Worm (Caenorhabditis elegans): Measurements from ENCODE around the gene cpr-2.

The cpr-2 gene

DNA sequence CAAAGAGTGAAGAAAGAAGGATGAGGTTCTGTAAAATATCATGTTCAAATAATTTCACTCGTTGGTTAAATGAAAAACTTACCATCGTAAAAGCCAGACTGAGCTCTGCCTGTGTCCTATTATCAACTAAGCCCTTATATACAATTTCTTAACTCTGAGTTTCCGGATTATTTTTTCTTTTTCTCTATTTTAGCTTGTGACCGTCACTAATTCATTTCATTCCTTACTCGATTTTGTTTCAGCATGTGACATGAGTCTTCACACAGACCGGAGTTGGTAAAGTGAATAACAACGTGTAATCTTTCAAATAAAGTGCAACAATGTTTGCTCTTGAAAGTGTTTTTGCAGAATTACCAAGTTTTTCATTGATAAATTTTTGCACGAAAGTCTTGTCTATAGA is at the start of gene cpr-2:
TSS of gene cpr-2 (minus strand) at position 101 of the 400 bp plus-strand sequence.
- TF ChIP-seq ref-1 (GFP tag; conservative IDR thresholded peaks at IDR 0.05) (no peak), med-1 (GFP tag; optimal IDR thresholded peaks at IDR 0.05; ENCODE audit: insufficient read depth) (no peak), ztf-29 (GFP tag; IDR thresholded peaks at IDR 0.05) (no peak), klf-2 (GFP tag; conservative IDR thresholded peaks at IDR 0.05) (no peak), T22C8.4 (GFP tag; IDR thresholded peaks at IDR 0.05) (no peak), tab-1 (GFP tag; IDR thresholded peaks at IDR 0.05) (no peak), flt-1 (GFP tag; IDR thresholded peaks at IDR 0.05) (no peak), ztf-23 (GFP tag; IDR thresholded peaks at IDR 0.05) (no peak), cog-1 (tag; optimal IDR thresholded peaks at IDR 0.05) (no peak)

- TF ChIP-seq flt-1 (GFP tag; IDR thresholded peaks at IDR 0.05), result no peak
- TF ChIP-seq ref-1 (GFP tag; conservative IDR thresholded peaks at IDR 0.05), result no peak
Observed at ce11 chrV:16582973-16583372, 49.1 kb upstream of the cpr-2 start, which contains the start of gene str-150. Gene str-150 (plus strand): TSS chrV:16583273.

DNA sequence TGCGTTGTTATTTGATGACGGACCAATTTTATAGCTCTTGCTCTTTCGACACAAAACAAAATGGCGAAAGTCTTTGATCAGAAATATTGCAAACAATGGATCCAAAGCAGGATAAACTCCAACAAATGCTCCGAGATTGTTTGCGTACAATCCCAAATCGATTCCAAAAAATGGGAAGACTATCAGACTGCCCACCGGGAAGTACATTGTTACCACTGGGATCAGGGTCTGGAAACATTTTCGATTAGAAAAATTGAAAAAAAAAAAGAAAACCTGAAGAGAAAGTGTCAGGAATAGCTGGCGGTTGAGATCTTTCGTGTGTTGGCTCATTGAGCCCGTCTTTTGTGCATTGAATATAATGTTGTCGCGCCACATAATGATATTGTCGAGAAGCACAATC is 47.2 kb upstream of the cpr-2 start:
- TF ChIP-seq tab-1 (GFP tag; IDR thresholded peaks at IDR 0.05), result no peak
- TF ChIP-seq ztf-29 (GFP tag; IDR thresholded peaks at IDR 0.05), result no peak
- no peak for TF ChIP-seq klf-2 (GFP tag; conservative IDR thresholded peaks at IDR 0.05)
- no peak for TF ChIP-seq cog-1 (tag; optimal IDR thresholded peaks at IDR 0.05)
- no peak for TF ChIP-seq med-1 (GFP tag; optimal IDR thresholded peaks at IDR 0.05; ENCODE audit: insufficient read depth)

ce11 chrV:16580424-16580823 is 46.5 kb upstream of the cpr-2 start, which contains the start of gene nhr-271:
Gene nhr-271 (minus strand): TSS chrV:16580524.
- no peak for TF ChIP-seq tab-1 (GFP tag; IDR thresholded peaks at IDR 0.05)
- no peak for TF ChIP-seq ref-1 (GFP tag; conservative IDR thresholded peaks at IDR 0.05)
- TF ChIP-seq med-1 (GFP tag; optimal IDR thresholded peaks at IDR 0.05; ENCODE audit: insufficient read depth), result no peak
- TF ChIP-seq ztf-29 (GFP tag; IDR thresholded peaks at IDR 0.05), result no peak
- TF ChIP-seq flt-1 (GFP tag; IDR thresholded peaks at IDR 0.05), result no peak
- no peak for TF ChIP-seq klf-2 (GFP tag; conservative IDR thresholded peaks at IDR 0.05)
- no peak for TF ChIP-seq T22C8.4 (GFP tag; IDR thresholded peaks at IDR 0.05)
- no peak for TF ChIP-seq cog-1 (tag; optimal IDR thresholded peaks at IDR 0.05)
- no peak for TF ChIP-seq ztf-23 (GFP tag; IDR thresholded peaks at IDR 0.05)

DNA sequence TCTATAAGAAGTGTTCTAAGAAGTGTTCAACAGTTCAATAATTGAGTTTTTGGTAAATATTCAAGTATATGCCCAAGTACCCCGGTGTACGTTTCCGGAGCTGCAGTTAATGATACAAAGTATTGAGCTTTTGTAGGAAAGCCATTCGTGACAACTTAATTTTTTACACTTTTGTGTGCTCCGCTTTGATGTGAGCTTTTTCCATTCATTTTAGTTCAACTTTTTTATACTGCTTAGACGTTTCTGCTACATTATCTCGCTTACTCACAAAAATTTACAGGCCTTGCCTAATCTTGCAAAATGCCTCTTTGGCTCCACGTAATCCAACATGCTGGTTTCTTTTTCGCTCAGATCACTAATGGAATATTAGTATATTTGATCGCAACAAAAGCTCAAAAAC is 42.0 kb upstream of the cpr-2 start, which contains the start of gene str-151:
TSS of gene str-151 (plus strand) at position 301 of the 400 bp plus-strand sequence.
- TF ChIP-seq klf-2 (GFP tag; conservative IDR thresholded peaks at IDR 0.05) (no peak), tab-1 (GFP tag; IDR thresholded peaks at IDR 0.05) (no peak), ref-1 (GFP tag; conservative IDR thresholded peaks at IDR 0.05) (no peak), ztf-23 (GFP tag; IDR thresholded peaks at IDR 0.05) (no peak)

ce11 chrV:16573168-16573567 is 39.3 kb upstream of the cpr-2 start, which contains the start of gene str-149:
Gene str-149 (plus strand): TSS chrV:16573468.
- TF ChIP-seq med-1 (GFP tag; optimal IDR thresholded peaks at IDR 0.05; ENCODE audit: insufficient read depth) (no peak), klf-2 (GFP tag; conservative IDR thresholded peaks at IDR 0.05) (no peak), ref-1 (GFP tag; conservative IDR thresholded peaks at IDR 0.05) (no peak), cog-1 (tag; optimal IDR thresholded peaks at IDR 0.05) (no peak), ztf-23 (GFP tag; IDR thresholded peaks at IDR 0.05) (no peak), ztf-29 (GFP tag; IDR thresholded peaks at IDR 0.05) (no peak), T22C8.4 (GFP tag; IDR thresholded peaks at IDR 0.05) (no peak), flt-1 (GFP tag; IDR thresholded peaks at IDR 0.05) (no peak), tab-1 (GFP tag; IDR thresholded peaks at IDR 0.05) (no peak)

DNA sequence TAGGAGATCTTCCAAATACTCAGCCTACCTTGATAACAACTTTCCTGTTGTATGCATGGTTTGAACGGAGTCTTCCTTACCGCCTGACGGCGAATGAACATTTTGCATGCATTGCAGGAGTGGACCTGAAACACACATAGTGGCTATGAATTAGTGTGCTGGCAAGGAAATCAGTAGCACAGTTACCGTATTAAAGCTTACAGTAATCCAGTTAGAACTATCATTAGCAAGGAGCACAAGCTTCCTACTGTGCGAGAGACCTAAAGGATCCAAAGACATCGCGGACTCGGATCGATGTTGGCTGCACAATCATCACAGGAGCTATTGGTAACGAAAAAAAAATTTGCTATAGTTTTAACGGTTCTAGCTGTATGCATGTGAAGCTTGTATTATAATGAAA is 36.8 kb upstream of the cpr-2 start, which contains the start of gene nhr-233:
TSS of gene nhr-233 (minus strand) at position 101 of the 400 bp plus-strand sequence.
- TF ChIP-seq T22C8.4 (GFP tag; IDR thresholded peaks at IDR 0.05) (no peak), ztf-29 (GFP tag; IDR thresholded peaks at IDR 0.05) (no peak), tab-1 (GFP tag; IDR thresholded peaks at IDR 0.05) (no peak), flt-1 (GFP tag; IDR thresholded peaks at IDR 0.05) (no peak), med-1 (GFP tag; optimal IDR thresholded peaks at IDR 0.05; ENCODE audit: insufficient read depth) (no peak), ref-1 (GFP tag; conservative IDR thresholded peaks at IDR 0.05) (no peak), cog-1 (tag; optimal IDR thresholded peaks at IDR 0.05) (no peak), ztf-23 (GFP tag; IDR thresholded peaks at IDR 0.05) (no peak), klf-2 (GFP tag; conservative IDR thresholded peaks at IDR 0.05) (no peak)

ce11 chrV:16568056-16568455 is 34.2 kb upstream of the cpr-2 start:
- TF ChIP-seq tab-1 (GFP tag; IDR thresholded peaks at IDR 0.05) (no peak), ztf-23 (GFP tag; IDR thresholded peaks at IDR 0.05) (no peak), ref-1 (GFP tag; conservative IDR thresholded peaks at IDR 0.05) (no peak), cog-1 (tag; optimal IDR thresholded peaks at IDR 0.05) (no peak)

ce11 chrV:16565639-16566038 is 31.7 kb upstream of the cpr-2 start, which contains the start of gene sru-45:
Gene sru-45 (plus strand): TSS chrV:16565939.
- TF ChIP-seq ztf-23 (GFP tag; IDR thresholded peaks at IDR 0.05) (no peak), tab-1 (GFP tag; IDR thresholded peaks at IDR 0.05) (no peak), T22C8.4 (GFP tag; IDR thresholded peaks at IDR 0.05) (no peak), ztf-29 (GFP tag; IDR thresholded peaks at IDR 0.05) (no peak), cog-1 (tag; optimal IDR thresholded peaks at IDR 0.05) (no peak), klf-2 (GFP tag; conservative IDR thresholded peaks at IDR 0.05) (no peak), med-1 (GFP tag; optimal IDR thresholded peaks at IDR 0.05; ENCODE audit: insufficient read depth) (no peak), flt-1 (GFP tag; IDR thresholded peaks at IDR 0.05) (no peak), ref-1 (GFP tag; conservative IDR thresholded peaks at IDR 0.05) (no peak)

DNA sequence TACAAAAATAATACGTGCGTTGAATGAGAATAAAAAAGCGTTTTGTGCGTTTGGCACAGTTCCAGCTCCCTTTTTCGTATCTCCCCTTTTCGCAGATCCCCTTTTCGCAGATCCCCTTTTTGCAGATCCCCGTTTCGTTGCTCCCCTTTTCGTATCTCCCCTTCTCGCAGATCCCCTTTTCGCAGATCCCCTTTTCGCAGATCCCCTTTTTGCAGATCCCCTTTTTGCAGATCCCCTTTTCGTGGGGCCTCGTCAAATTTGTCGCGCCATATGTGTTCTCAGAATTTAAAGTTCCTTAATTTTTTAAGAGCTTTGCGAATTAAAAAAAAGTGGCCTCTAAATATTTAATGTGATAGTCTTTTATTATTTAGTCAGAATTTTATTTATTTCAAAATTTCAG is 19.0 kb upstream of the cpr-2 start, which contains the start of gene Y32B12B.4:
TSS of gene Y32B12B.4 (plus strand) at position 399 of the 400 bp plus-strand sequence.
- TF ChIP-seq tab-1 (GFP tag; IDR thresholded peaks at IDR 0.05) (peak; percentile 79), flt-1 (GFP tag; IDR thresholded peaks at IDR 0.05) (peak; percentile 84), ztf-29 (GFP tag; IDR thresholded peaks at IDR 0.05) (no peak; the same call in 1 of the 2 replicates), klf-2 (GFP tag; conservative IDR thresholded peaks at IDR 0.05) (peak; percentile 83), T22C8.4 (GFP tag; IDR thresholded peaks at IDR 0.05) (peak; percentile 60; the same call in 1 of the 2 replicates), med-1 (GFP tag; optimal IDR thresholded peaks at IDR 0.05; ENCODE audit: insufficient read depth) (no peak), cog-1 (tag; optimal IDR thresholded peaks at IDR 0.05) (no peak), ref-1 (GFP tag; conservative IDR thresholded peaks at IDR 0.05) (peak; percentile 83), ztf-23 (GFP tag; IDR thresholded peaks at IDR 0.05) (peak; percentile 86)
